Fruit fly (Drosophila melanogaster) whole organism, embryonic: ENCODE results near the gene CG4009.

Experiments used
- ATbp ChIP-seq: fragments of 200-800 bp; sonication (Bioruptor generic); optimal IDR thresholded peaks from 2 replicates; lab custom pipeline; 2017; ENCODE audit warnings: missing biosample characterization, mild to moderate bottlenecking, missing genetic modification characterization, missing genetic modification reagents
- CG11456 ChIP-seq: fragments of 200-800 bp; sonication (Bioruptor generic); IDR thresholded peaks from 3 replicates; pipeline ENCODE4 v1.3.6; 2022; ENCODE audit warnings: missing biosample characterization, missing genetic modification characterization
- CG16779 ChIP-seq: fragments of 200-800 bp; sonication (Bioruptor generic); IDR thresholded peaks from 2 replicates; pipeline ENCODE4 v1.3.6; 2022; ENCODE audit warnings: missing biosample characterization, missing genetic modification characterization
- CG16813 ChIP-seq: fragments of 200-800 bp; sonication (Bioruptor generic); IDR thresholded peaks from 3 replicates; pipeline ENCODE4 v1.3.6; 2022; ENCODE audit warnings: missing biosample characterization, missing genetic modification characterization; ENCODE audit not compliant: partially characterized antibody
- CG17361 ChIP-seq: fragments of 200-800 bp; sonication (Bioruptor generic); IDR thresholded peaks from 3 replicates; pipeline ENCODE4 v1.3.6; 2022; ENCODE audit warnings: missing biosample characterization, missing genetic modification characterization
- CG33213 ChIP-seq: fragments of 200-800 bp; sonication (Bioruptor generic); optimal IDR thresholded peaks from 3 replicates; lab custom pipeline; 2016; ENCODE audit warnings: missing biosample characterization, missing genetic modification characterization
- CG34224 ChIP-seq: fragments of 200-800 bp; sonication (Bioruptor generic); IDR thresholded peaks from 3 replicates; pipeline ENCODE4 v1.3.6; 2022; ENCODE audit warnings: missing biosample characterization, missing genetic modification characterization; ENCODE audit not compliant: partially characterized antibody
- CG3838 ChIP-seq: fragments of 200-800 bp; sonication (Bioruptor generic); optimal IDR thresholded peaks from 3 replicates; lab custom pipeline; 2016; ENCODE audit warnings: missing biosample characterization, missing genetic modification characterization
- CG4328 ChIP-seq: fragments of 200-800 bp; sonication (Bioruptor generic); optimal IDR thresholded peaks from 3 replicates; lab custom pipeline; 2017; ENCODE audit warnings: missing biosample characterization, missing genetic modification reagents, missing genetic modification characterization
- CG6175 ChIP-seq: fragments of 200-800 bp; sonication (Bioruptor generic); IDR thresholded peaks from 3 replicates; pipeline ENCODE4 v1.3.6; 2022; ENCODE audit warnings: missing biosample characterization, missing genetic modification characterization
- CG7372 ChIP-seq: fragments of 200-800 bp; sonication (Bioruptor generic); IDR thresholded peaks from 2 replicates; pipeline ENCODE4 v1.3.6; 2022; ENCODE audit warnings: missing biosample characterization, missing genetic modification characterization
- CG9817 ChIP-seq: fragments of 200-800 bp; sonication (Bioruptor generic); optimal IDR thresholded peaks from 2 replicates; lab custom pipeline; 2018; ENCODE audit warnings: missing biosample characterization, mild to moderate bottlenecking, missing genetic modification characterization, moderate library complexity
- CG9932 ChIP-seq: fragments of 200-800 bp; sonication (Bioruptor generic); IDR thresholded peaks from 2 replicates; pipeline ENCODE4 v1.3.6; 2022; ENCODE audit warnings: missing biosample characterization, missing genetic modification characterization
- Dll ChIP-seq: fragments of 200-800 bp; sonication (Bioruptor generic); IDR thresholded peaks from 4 replicates; pipeline ENCODE4 v1.3.6; 2022; ENCODE audit warnings: missing biosample characterization, missing genetic modification characterization; ENCODE audit not compliant: partially characterized antibody
- Doc3 ChIP-seq: fragments of 200-800 bp; sonication (Bioruptor generic); IDR thresholded peaks from 3 replicates; pipeline ENCODE4 v1.3.6; 2022; ENCODE audit warnings: missing biosample characterization, missing genetic modification characterization; ENCODE audit not compliant: partially characterized antibody
- Ets97D ChIP-seq: fragments of 200-800 bp; sonication (Bioruptor generic); optimal IDR thresholded peaks from 3 replicates; lab custom pipeline; 2016; ENCODE audit warnings: missing biosample characterization, missing genetic modification characterization
- H2.0 ChIP-seq: fragments of 200-800 bp; sonication (Bioruptor generic); IDR thresholded peaks from 2 replicates; pipeline ENCODE4 v1.3.6; 2022; ENCODE audit warnings: missing biosample characterization, missing genetic modification characterization
- HLH54F ChIP-seq: fragments of 200-800 bp; sonication (Bioruptor generic); optimal IDR thresholded peaks from 3 replicates; lab custom pipeline; 2016; ENCODE audit warnings: missing biosample characterization, missing genetic modification characterization
- Hand ChIP-seq: fragments of 200-800 bp; sonication (Bioruptor generic); optimal IDR thresholded peaks from 2 replicates; lab custom pipeline; 2017; ENCODE audit warnings: mild to moderate bottlenecking, missing biosample characterization, missing genetic modification reagents, missing genetic modification characterization
- MTF-1 ChIP-seq: fragments of 200-800 bp; sonication (Bioruptor generic); optimal IDR thresholded peaks from 2 replicates; lab custom pipeline; 2018; ENCODE audit warnings: missing biosample characterization, mild to moderate bottlenecking, missing genetic modification characterization, borderline replicate concordance
- Myb ChIP-seq: fragments of 200-800 bp; sonication (Bioruptor generic); optimal IDR thresholded peaks from 2 replicates; lab custom pipeline; 2016; ENCODE audit warnings: missing biosample characterization, missing genetic modification characterization
- NC2α ChIP-seq: fragments of 200-800 bp; sonication (Bioruptor generic); optimal IDR thresholded peaks from 2 replicates; lab custom pipeline; 2016; ENCODE audit warnings: missing biosample characterization, missing genetic modification characterization
- Oaz ChIP-seq: fragments of 200-800 bp; sonication (Bioruptor generic); IDR thresholded peaks from 2 replicates; pipeline ENCODE4 v1.3.6; 2022; ENCODE audit warnings: missing biosample characterization, missing genetic modification characterization
- Sry-β ChIP-seq: fragments of 200-800 bp; sonication (Bioruptor generic); optimal IDR thresholded peaks from 2 replicates; lab custom pipeline; 2018; ENCODE audit warnings: missing biosample characterization, mild to moderate bottlenecking, missing genetic modification characterization, moderate library complexity
- Trl ChIP-seq, 3 experiments: fragments of >200 bp in 2 of 3; fragments of 200-800 bp in 1 of 3; sonication (Bioruptor generic) in 1 of 3; optimal IDR thresholded peaks; 2 replicates in 1 of 3; 3 replicates in 2 of 3; lab custom pipeline; 2016 to 2017; ENCODE audit warnings: missing biosample characterization in 1 of 3, missing genetic modification characterization in 1 of 3
- abd-A ChIP-seq: fragments of 200-800 bp; sonication (Bioruptor generic); optimal IDR thresholded peaks from 3 replicates; lab custom pipeline; 2019; ENCODE audit warnings: missing biosample characterization, mild to moderate bottlenecking, missing genetic modification characterization, moderate library complexity
- amos ChIP-seq: fragments of 200-800 bp; sonication (Bioruptor generic); IDR thresholded peaks from 2 replicates; pipeline ENCODE4 v1.3.6; 2022; ENCODE audit warnings: missing biosample characterization, missing genetic modification characterization; ENCODE audit not compliant: partially characterized antibody
- ap ChIP-seq: fragments of 200-800 bp; sonication (Bioruptor generic); IDR thresholded peaks from 2 replicates; pipeline ENCODE4 v1.3.6; 2022; ENCODE audit warnings: missing biosample characterization, missing genetic modification characterization
- bsh ChIP-seq, 2 experiments: fragments of 200-800 bp; sonication (Bioruptor generic); optimal IDR thresholded peaks; 2 replicates each; lab custom pipeline; 2017 to 2018; ENCODE audit warnings: mild to moderate bottlenecking in 2 of 2, missing biosample characterization in 2 of 2, missing genetic modification characterization in 2 of 2, moderate library complexity in 1 of 2
- cg ChIP-seq: fragments of 200-800 bp; sonication (Bioruptor generic); optimal IDR thresholded peaks from 3 replicates; lab custom pipeline; 2019; ENCODE audit warnings: missing biosample characterization, mild to moderate bottlenecking, missing genetic modification characterization, moderate library complexity
- crc ChIP-seq: fragments of 200-800 bp; sonication (Bioruptor generic); optimal IDR thresholded peaks from 2 replicates; lab custom pipeline; 2016; ENCODE audit warnings: missing biosample characterization, missing genetic modification characterization
- crp ChIP-seq, 2 experiments: fragments of 200-800 bp; sonication (Bioruptor generic); optimal IDR thresholded peaks; 2 replicates in 1 of 2; 3 replicates in 1 of 2; lab custom pipeline; 2017; ENCODE audit warnings: missing biosample characterization in 2 of 2, missing genetic modification characterization in 2 of 2, mild to moderate bottlenecking in 1 of 2, moderate library complexity in 1 of 2
- cwo ChIP-seq: fragments of 200-800 bp; sonication (Bioruptor generic); optimal IDR thresholded peaks from 3 replicates; lab custom pipeline; 2017; ENCODE audit warnings: missing biosample characterization, missing genetic modification characterization, mild to moderate bottlenecking, moderate library complexity, missing genetic modification reagents
- dmrt11E ChIP-seq: fragments of 200-800 bp; sonication (Bioruptor generic); optimal IDR thresholded peaks from 3 replicates; lab custom pipeline; 2018; ENCODE audit warnings: missing biosample characterization, mild to moderate bottlenecking, missing genetic modification characterization, moderate library complexity
- eve ChIP-seq, 2 experiments: fragments of >200 bp; optimal IDR thresholded peaks; 2 replicates each; lab custom pipeline; 2017; ENCODE audit warnings: missing biosample characterization in 2 of 2, missing genetic modification characterization in 2 of 2
- fu2 ChIP-seq: fragments of 200-800 bp; sonication (Bioruptor generic); optimal IDR thresholded peaks from 2 replicates; lab custom pipeline; 2016; ENCODE audit warnings: missing biosample characterization, missing genetic modification characterization
- hb ChIP-seq: fragments of 200-800 bp; sonication (Bioruptor generic); IDR thresholded peaks from 3 replicates; pipeline ENCODE4 v1.3.6; 2022; ENCODE audit warnings: missing biosample characterization, missing genetic modification characterization; ENCODE audit not compliant: partially characterized antibody
- hbn ChIP-seq: fragments of 200-800 bp; sonication (Bioruptor generic); IDR thresholded peaks from 2 replicates; pipeline ENCODE4 v1.3.6; 2022; ENCODE audit warnings: missing biosample characterization, missing genetic modification characterization; ENCODE audit not compliant: partially characterized antibody
- kay ChIP-seq: fragments of 200-800 bp; sonication (Bioruptor generic); optimal IDR thresholded peaks from 2 replicates; lab custom pipeline; 2016; ENCODE audit warnings: missing biosample characterization, missing genetic modification characterization
- lilli ChIP-seq: fragments of 200-800 bp; sonication (Bioruptor generic); optimal IDR thresholded peaks from 3 replicates; lab custom pipeline; 2016; ENCODE audit warnings: missing biosample characterization, missing genetic modification characterization
- mld ChIP-seq: fragments of 200-800 bp; sonication (Bioruptor generic); IDR thresholded peaks from 3 replicates; pipeline ENCODE4 v1.3.6; 2022; ENCODE audit warnings: missing biosample characterization, missing genetic modification characterization; ENCODE audit not compliant: partially characterized antibody
- oc ChIP-seq: fragments of 200-800 bp; sonication (Bioruptor generic); optimal IDR thresholded peaks from 2 replicates; lab custom pipeline; 2018; ENCODE audit warnings: missing biosample characterization, mild to moderate bottlenecking, missing genetic modification characterization, moderate library complexity
- schlank ChIP-seq: fragments of 200-800 bp; sonication (Bioruptor generic); optimal IDR thresholded peaks from 2 replicates; lab custom pipeline; 2018; ENCODE audit warnings: missing biosample characterization, mild to moderate bottlenecking, missing genetic modification characterization
- sr ChIP-seq: fragments of 200-800 bp; sonication (Bioruptor generic); IDR thresholded peaks from 3 replicates; pipeline ENCODE4 v1.3.6; 2022; ENCODE audit warnings: missing biosample characterization, missing genetic modification characterization
- ttk ChIP-seq: fragments of 200-800 bp; sonication (Bioruptor generic); IDR thresholded peaks from 2 replicates; pipeline ENCODE4 v2.1.2; 2022; ENCODE audit warnings: missing biosample characterization, missing genetic modification characterization
- vnd ChIP-seq: fragments of 200-800 bp; sonication (Bioruptor generic); IDR thresholded peaks from 3 replicates; pipeline ENCODE4 v1.3.6; 2022; ENCODE audit warnings: missing biosample characterization, missing genetic modification characterization; ENCODE audit not compliant: partially characterized antibody
- yki ChIP-seq: fragments of >200 bp; optimal IDR thresholded peaks from 3 replicates; lab custom pipeline; 2018
- zfh2 ChIP-seq: fragments of 200-800 bp; sonication (Bioruptor generic); optimal IDR thresholded peaks from 2 replicates; lab custom pipeline; 2016; ENCODE audit warnings: missing biosample characterization, missing genetic modification characterization

The CG4009 gene

DNA sequence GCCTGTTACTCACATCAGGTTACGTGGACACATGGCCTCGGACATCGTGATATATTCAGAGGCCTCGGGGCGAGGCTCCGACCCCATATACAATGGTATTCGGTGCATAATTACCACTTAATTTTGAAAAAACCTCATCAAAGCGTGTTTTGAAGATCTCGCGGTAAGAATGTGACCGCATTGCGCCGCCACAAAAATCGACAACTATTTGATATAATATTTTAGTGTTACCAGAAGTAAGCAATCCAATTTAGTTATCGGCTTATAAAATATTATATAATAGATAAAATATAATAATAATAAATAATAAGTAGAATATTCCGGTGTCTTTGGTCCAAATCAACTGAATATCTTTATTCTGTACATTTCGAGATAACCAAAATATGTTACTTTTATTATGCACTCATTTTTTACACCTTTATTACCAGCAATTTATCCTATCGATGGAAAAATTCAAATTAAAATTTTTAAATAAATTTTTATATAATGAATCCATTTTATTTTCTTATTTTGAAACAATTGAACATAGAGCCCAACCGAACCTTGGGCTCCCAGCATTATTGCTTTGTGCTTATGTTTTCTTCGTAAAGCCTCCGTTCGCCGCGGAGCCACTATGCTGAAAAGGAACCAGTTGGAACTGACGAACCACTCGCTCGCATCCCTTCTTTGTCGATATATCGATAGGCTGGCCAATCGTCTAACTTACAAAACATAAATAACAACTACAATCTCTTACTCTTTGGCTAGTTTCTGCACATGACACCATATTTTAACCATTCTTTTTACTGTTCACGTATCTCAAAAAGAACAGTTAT lies 4.4 kb upstream of the CG4009 start, which contains the start of the genes CG18213 and Trm7-32 (continued):
- TF ChIP-seq CG7372 (GFP tag; lab: Robert Waterston, UW) (peak; percentile 10; the same call in 1 of the 2 replicates), HLH54F (GFP tag; lab: Kevin White, UChicago) (peak; percentile 5), CG6175 (GFP tag; lab: Robert Waterston, UW) (no peak), NC2α (GFP tag; lab: Kevin White, UChicago) (no peak), ttk (no peak), Dll (GFP tag; lab: Robert Waterston, UW) (peak; percentile 83), CG9932 (GFP tag; lab: Robert Waterston, UW) (no peak; the same call in 1 of the 2 replicates), lilli (GFP tag; lab: Kevin White, UChicago) (peak; percentile 32), CG9817 (peak; percentile 35), MTF-1 (GFP tag; lab: Kevin White, UChicago) (no peak), CG11456 (GFP tag; lab: Robert Waterston, UW) (no peak), Trl (optimal IDR thresholded peaks at IDR 0.05; lab: Kevin White, UChicago) (no peak), Trl (GFP tag; optimal IDR thresholded peaks at IDR 0.05; lab: Kevin White, UChicago) (no peak), fu2 (no peak), vnd (GFP tag; lab: Robert Waterston, UW) (peak; percentile 86), mld (GFP tag; lab: Robert Waterston, UW) (peak; percentile 80), ATbp (GFP tag; lab: Kevin White, UChicago) (no peak), oc (no peak), CG3838 (GFP tag; lab: Kevin White, UChicago) (no peak), zfh2 (peak; percentile 33), amos (GFP tag; lab: Robert Waterston, UW) (peak; percentile 86), crp (GFP tag; optimal IDR thresholded peaks at IDR 0.05; lab: Kevin White, UChicago) (no peak), bsh (GFP tag; optimal IDR thresholded peaks at IDR 0.05; lab: Kevin White, UChicago) (no peak), CG17361 (no peak; the same call in 2 of the 3 replicates), kay (GFP tag; lab: Kevin White, UChicago) (no peak), yki (lab: Kevin White, UChicago) (no peak), CG4328 (GFP tag; lab: Kevin White, UChicago) (no peak), ap (GFP tag; lab: Robert Waterston, UW) (no peak), Ets97D (GFP tag; lab: Kevin White, UChicago) (no peak), cwo (GFP tag; lab: Kevin White, UChicago) (no peak), Doc3 (GFP tag; lab: Robert Waterston, UW) (peak; percentile 76), Oaz (GFP tag; lab: Robert Waterston, UW) (no peak), Hand (GFP tag; lab: Kevin White, UChicago) (no peak), CG16813 (GFP tag; lab: Robert Waterston, UW) (peak; percentile 84), CG16779 (GFP tag; lab: Robert Waterston, UW) (no peak), CG33213 (GFP tag; lab: Kevin White, UChicago) (peak; percentile 4), schlank (tag; lab: Kevin White, UChicago) (no peak), cg (no peak), hb (GFP tag; lab: Robert Waterston, UW) (peak; percentile 72), Sry-β (peak; percentile 58), hbn (peak; percentile 72), dmrt11E (no peak), abd-A (no peak), eve (GFP tag; optimal IDR thresholded peaks at IDR 0.05; lab: Kevin White, UChicago) (no peak), CG34224 (GFP tag; lab: Robert Waterston, UW) (peak; percentile 71), Myb (GFP tag; lab: Kevin White, UChicago) (peak; percentile 12), sr (GFP tag; lab: Robert Waterston, UW) (no peak), crc (GFP tag; lab: Kevin White, UChicago) (no peak), H2.0 (no peak)
